Worm (Caenorhabditis elegans): Measurements from ENCODE around the gene clec-129.

- TF ChIP-seq egl-27 (tag; optimal IDR thresholded peaks at IDR 0.05) (no peak), sdz-12 (GFP tag; optimal IDR thresholded peaks at IDR 0.05) (no peak), aha-1 (tag) (no peak), unc-62 (GFP tag; optimal IDR thresholded peaks at IDR 0.05 in 1 of 2) (no peak), unc-62 (tag; optimal IDR thresholded peaks at IDR 0.05) (no peak), F26F4.8 (GFP tag; conservative IDR thresholded peaks at IDR 0.05) (no peak), nhr-28 (tag; optimal IDR thresholded peaks at IDR 0.05) (no peak)
Measured at ce11 chrII:3573255-3573654, 2.0 kb downstream of the clec-129 start, which contains the start of gene clec-130.

All from whole organism, L4 larva.